Worm (Caenorhabditis elegans) whole organism, L4 larva: ENCODE results near the gene lron-5.
A peak's percentile ranks its signal among the peaks of the same experiment; 100 is the strongest.

ENCODE experiments used
- D1046.2 ChIP-seq: fragments of 200-800 bp; sonication (Bioruptor generic); IDR thresholded peaks from 2 replicates; pipeline ENCODE4 v1.3.6; 2022; ENCODE audit warnings: missing genetic modification characterization, missing compliant biosample characterization
- ama-1 ChIP-seq: fragments of 150-350 bp; optimal IDR thresholded peaks from 2 replicates; lab custom pipeline; 2014; ENCODE audit warnings: inconsistent platforms, mixed read lengths
- egl-27 ChIP-seq: sonication (generic microtip); optimal IDR thresholded peaks from 3 replicates; lab custom pipeline; 2017; ENCODE audit warnings: missing biosample characterization, missing genetic modification reagents, missing genetic modification characterization
- hif-1 ChIP-seq, 2 experiments: sonication (generic microtip); optimal IDR thresholded peaks; 2 replicates each; lab custom pipeline; 2016 to 2017; ENCODE audit warnings: missing compliant biosample characterization in 2 of 2, missing genetic modification characterization in 2 of 2, missing genetic modification reagents in 2 of 2, missing genotype in 2 of 2, mild to moderate bottlenecking in 1 of 2
- nhr-11 ChIP-seq: fragments of 150-350 bp; optimal IDR thresholded peaks from 2 replicates; lab custom pipeline; 2014; ENCODE audit warnings: missing biosample characterization, missing genetic modification characterization
- ztf-7 ChIP-seq: fragments of 150-350 bp; optimal IDR thresholded peaks from 2 replicates; lab custom pipeline; 2014; ENCODE audit warnings: missing biosample characterization, missing genetic modification characterization

DNA sequence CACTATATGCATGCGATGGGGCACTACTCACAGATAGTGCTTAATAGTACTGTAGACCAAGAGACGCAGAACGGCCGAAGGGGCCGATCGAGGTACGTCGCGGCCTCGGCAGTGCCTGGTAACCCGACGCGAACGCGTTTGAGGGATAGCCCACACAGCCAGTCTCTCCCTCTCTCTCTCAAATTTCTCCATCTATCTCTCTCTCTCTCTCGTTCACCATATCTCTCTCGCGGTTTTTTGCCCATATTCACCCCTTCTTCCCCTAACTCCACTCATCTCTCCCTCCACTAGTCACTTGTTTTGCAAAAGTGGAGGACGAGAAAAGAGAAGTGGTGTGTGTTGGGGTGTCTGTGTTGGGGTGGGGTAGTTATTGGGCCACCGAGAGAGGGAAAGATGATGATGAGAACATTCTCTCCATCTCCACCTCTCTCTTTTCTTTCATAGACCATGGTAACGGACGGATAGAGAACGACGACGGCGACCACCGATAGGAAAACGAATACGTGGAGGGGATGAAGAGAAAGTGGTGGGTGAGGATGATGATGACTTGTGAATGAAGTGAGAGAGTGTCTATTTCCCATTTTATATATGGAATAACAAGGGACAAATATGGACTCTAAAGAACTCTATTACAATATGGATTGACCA, 44.0 kb downstream of the lron-5 start:
- no peak for TF ChIP-seq egl-27
- TF ChIP-seq ama-1 (lab: Kevin White, UChicago): no peak
- no peak for TF ChIP-seq hif-1 (tag; optimal IDR thresholded peaks at IDR 0.05; lab: Kevin White, UChicago)
- peak; percentile 19 for TF ChIP-seq nhr-11 (tag; lab: Kevin White, UChicago)
- no peak for TF ChIP-seq D1046.2
- no peak for TF ChIP-seq ztf-7
